Worm (Caenorhabditis elegans) whole organism, L4 larva: Measurements from ENCODE around the gene sfxn-1.4.

Experiments used
- F26F4.8 ChIP-seq: fragments of 200-800 bp; sonication (Bioruptor generic); conservative IDR thresholded peaks from 2 replicates; pipeline ENCODE4 v1.3.6; 2022; ENCODE audit warnings: missing genetic modification characterization, missing compliant biosample characterization
- F37D6.2 ChIP-seq: sonication (generic microtip); optimal IDR thresholded peaks from 2 replicates; lab custom pipeline; 2016; ENCODE audit warnings: mild to moderate bottlenecking, missing genetic modification characterization, missing compliant biosample characterization
- F49E8.2 ChIP-seq: sonication (generic microtip); optimal IDR thresholded peaks from 2 replicates; lab custom pipeline; 2016; ENCODE audit warnings: missing compliant biosample characterization, mild to moderate bottlenecking, missing genetic modification characterization, borderline replicate concordance
- R02D3.7 ChIP-seq: fragments of 150-350 bp; sonication (generic microtip); optimal IDR thresholded peaks from 3 replicates; lab custom pipeline; 2014; ENCODE audit warnings: missing biosample characterization, missing genetic modification characterization
- T26A8.4 ChIP-seq: fragments of 200-800 bp; sonication (Bioruptor generic); IDR thresholded peaks from 2 replicates; pipeline ENCODE4 v1.3.6; 2022; ENCODE audit warnings: missing genetic modification characterization, missing compliant biosample characterization
- Y105C5A.15 ChIP-seq: fragments of 200-800 bp; sonication (Bioruptor generic); IDR thresholded peaks from 2 replicates; pipeline ENCODE4 v1.3.6; 2022; ENCODE audit warnings: missing genetic modification characterization, missing compliant biosample characterization
- Y75B8A.6 ChIP-seq: fragments of 200-800 bp; sonication (Bioruptor generic); IDR thresholded peaks from 2 replicates; pipeline ENCODE4 v1.3.6; 2022; ENCODE audit warnings: missing genetic modification reagents, missing genetic modification characterization, missing compliant biosample characterization
- aha-1 ChIP-seq: fragments of 150-350 bp; peaks from one replicate; lab custom pipeline; 2014; ENCODE audit warnings: missing biosample characterization, missing genetic modification characterization
- ama-1 ChIP-seq: fragments of 150-350 bp; optimal IDR thresholded peaks from 2 replicates; lab custom pipeline; 2014; ENCODE audit warnings: inconsistent platforms, mixed read lengths
- arid-1 ChIP-seq: fragments of 200-800 bp; sonication (Bioruptor generic); conservative IDR thresholded peaks from 2 replicates; pipeline ENCODE4 v1.3.6; 2022; ENCODE audit warnings: missing genetic modification reagents, missing genetic modification characterization, missing compliant biosample characterization
- ceh-44 ChIP-seq: fragments of 200-800 bp; sonication (Bioruptor generic); IDR thresholded peaks from 2 replicates; pipeline ENCODE4 v1.3.6; 2022; ENCODE audit warnings: missing genetic modification reagents, missing genetic modification characterization, missing compliant biosample characterization
- daf-16 ChIP-seq, 3 experiments: sonication (generic microtip); optimal IDR thresholded peaks; 2 replicates each; lab custom pipeline; 2016 to 2017; ENCODE audit warnings: missing genetic modification characterization in 3 of 3, missing genetic modification reagents in 3 of 3, mild to moderate bottlenecking in 2 of 3, missing compliant biosample characterization in 2 of 3, missing biosample characterization in 1 of 3, moderate library complexity in 1 of 3
- daf-19 ChIP-seq: fragments of 200-800 bp; sonication (Bioruptor generic); conservative IDR thresholded peaks from 2 replicates; pipeline ENCODE4 v1.3.6; 2022; ENCODE audit warnings: missing genetic modification characterization, missing compliant biosample characterization
- daf-8 ChIP-seq: fragments of 200-800 bp; sonication (Bioruptor generic); IDR thresholded peaks from 2 replicates; pipeline ENCODE4 v1.3.6; 2022; ENCODE audit warnings: missing genetic modification characterization, missing compliant biosample characterization
- dmd-8 ChIP-seq: fragments of 200-800 bp; sonication (Bioruptor generic); IDR thresholded peaks from 2 replicates; pipeline ENCODE4 v1.3.6; 2022; ENCODE audit warnings: missing genetic modification characterization, missing compliant biosample characterization
- dmd-9 ChIP-seq: fragments of 200-800 bp; sonication (Bioruptor generic); IDR thresholded peaks from 2 replicates; pipeline ENCODE4 v1.3.6; 2022; ENCODE audit warnings: missing genetic modification reagents, missing genetic modification characterization, missing compliant biosample characterization
- dve-1 ChIP-seq: sonication (generic microtip); optimal IDR thresholded peaks from 2 replicates; lab custom pipeline; 2017; ENCODE audit warnings: antibody characterized with exemption, mild to moderate bottlenecking, missing genetic modification characterization, missing compliant biosample characterization; ENCODE audit not compliant: insufficient read depth
- egl-27 ChIP-seq: sonication (generic microtip); optimal IDR thresholded peaks from 3 replicates; lab custom pipeline; 2017; ENCODE audit warnings: missing biosample characterization, missing genetic modification reagents, missing genetic modification characterization
- egl-43 ChIP-seq: fragments of 200-800 bp; sonication (Bioruptor generic); IDR thresholded peaks from 2 replicates; pipeline ENCODE4 v1.3.6; 2022; ENCODE audit warnings: missing genetic modification reagents, missing genetic modification characterization, missing compliant biosample characterization
- fos-1 ChIP-seq: fragments of 150-350 bp; optimal IDR thresholded peaks from 2 replicates; lab custom pipeline; 2014; ENCODE audit warnings: missing biosample characterization, missing genetic modification characterization
- gei-8 ChIP-seq: fragments of 200-800 bp; sonication (Bioruptor generic); optimal IDR thresholded peaks from 2 replicates; lab custom pipeline; 2018; ENCODE audit warnings: mild to moderate bottlenecking, missing genetic modification characterization, missing compliant biosample characterization
- hif-1 ChIP-seq, 2 experiments: sonication (generic microtip); optimal IDR thresholded peaks; 2 replicates each; lab custom pipeline; 2016 to 2017; ENCODE audit warnings: missing compliant biosample characterization in 2 of 2, missing genetic modification characterization in 2 of 2, missing genetic modification reagents in 2 of 2, missing genotype in 2 of 2, mild to moderate bottlenecking in 1 of 2
- hlh-11 ChIP-seq: fragments of 200-800 bp; sonication (Bioruptor generic); optimal IDR thresholded peaks from 2 replicates; lab custom pipeline; 2018; ENCODE audit warnings: mild to moderate bottlenecking, missing genetic modification characterization, missing compliant biosample characterization
- hmg-1.1 ChIP-seq: fragments of 200-800 bp; sonication (Bioruptor generic); IDR thresholded peaks from 2 replicates; pipeline ENCODE4 v1.3.6; 2022; ENCODE audit warnings: missing genetic modification reagents, missing genetic modification characterization, missing compliant biosample characterization
- jun-1 ChIP-seq: fragments of 150-350 bp; optimal IDR thresholded peaks from 2 replicates; lab custom pipeline; 2014; ENCODE audit warnings: missing biosample characterization, missing genetic modification reagents, missing genetic modification characterization
- lim-7 ChIP-seq: fragments of 200-800 bp; sonication (Bioruptor generic); IDR thresholded peaks from 2 replicates; pipeline ENCODE4 v1.3.6; 2022; ENCODE audit warnings: missing genetic modification characterization, missing compliant biosample characterization
- lin-13 ChIP-seq: fragments of 150-350 bp; optimal IDR thresholded peaks from 2 replicates; lab custom pipeline; 2014; ENCODE audit warnings: missing biosample characterization, missing genetic modification reagents, missing genetic modification characterization
- lin-39 ChIP-seq: fragments of 150-350 bp; optimal IDR thresholded peaks from 2 replicates; lab custom pipeline; 2014; ENCODE audit warnings: missing biosample characterization, missing genetic modification reagents, missing genetic modification characterization
- lir-3 ChIP-seq: sonication (generic microtip); optimal IDR thresholded peaks from 2 replicates; lab custom pipeline; 2016; ENCODE audit warnings: mild to moderate bottlenecking, missing genetic modification characterization, missing compliant biosample characterization
- madf-5 ChIP-seq, 2 experiments: fragments of 200-800 bp; sonication (Bioruptor generic); IDR thresholded peaks; 2 replicates each; pipeline ENCODE4 v1.3.6; 2022; ENCODE audit warnings: missing compliant biosample characterization in 2 of 2, missing genetic modification characterization in 2 of 2
- mdt-29 ChIP-seq: fragments of 200-800 bp; sonication (Bioruptor generic); IDR thresholded peaks from 2 replicates; pipeline ENCODE4 v1.3.6; 2022; ENCODE audit warnings: missing genetic modification reagents, missing genetic modification characterization, missing compliant biosample characterization
- mes-2 ChIP-seq: sonication (generic microtip); optimal IDR thresholded peaks from 2 replicates; lab custom pipeline; 2016; ENCODE audit warnings: missing genotype, mild to moderate bottlenecking, missing genetic modification characterization, missing compliant biosample characterization; ENCODE audit not compliant: poor library complexity, severe bottlenecking
- nhr-10 ChIP-seq: fragments of 150-350 bp; optimal IDR thresholded peaks from 2 replicates; lab custom pipeline; 2014; ENCODE audit warnings: missing biosample characterization, missing genetic modification characterization
- nhr-11 ChIP-seq: fragments of 150-350 bp; optimal IDR thresholded peaks from 2 replicates; lab custom pipeline; 2014; ENCODE audit warnings: missing biosample characterization, missing genetic modification characterization
- nhr-25 ChIP-seq: sonication (generic microtip); optimal IDR thresholded peaks from 2 replicates; lab custom pipeline; 2017; ENCODE audit warnings: missing genetic modification characterization, mild to moderate bottlenecking, missing compliant biosample characterization, antibody characterized with exemption, moderate library complexity, borderline replicate concordance; ENCODE audit not compliant: insufficient read depth
- nhr-41 ChIP-seq: fragments of 200-800 bp; sonication (Bioruptor generic); IDR thresholded peaks from 2 replicates; pipeline ENCODE4 v1.3.6; 2022; ENCODE audit warnings: missing genetic modification reagents, missing genetic modification characterization, missing compliant biosample characterization
- nhr-42 ChIP-seq: fragments of 200-800 bp; sonication (Bioruptor generic); IDR thresholded peaks from 2 replicates; pipeline ENCODE4 v1.3.6; 2022; ENCODE audit warnings: missing genetic modification characterization, missing compliant biosample characterization
- nhr-6 ChIP-seq: fragments of 150-350 bp; optimal IDR thresholded peaks from 2 replicates; lab custom pipeline; 2014; ENCODE audit warnings: missing biosample characterization, missing genetic modification characterization
- php-3 ChIP-seq: fragments of 200-800 bp; sonication (Bioruptor generic); IDR thresholded peaks from 2 replicates; pipeline ENCODE4 v1.3.6; 2022; ENCODE audit warnings: missing genetic modification reagents, missing genetic modification characterization, missing compliant biosample characterization
- pqm-1 ChIP-seq: sonication (generic microtip); optimal IDR thresholded peaks from 2 replicates; lab custom pipeline; 2017; ENCODE audit warnings: missing biosample characterization, missing genetic modification characterization
- snpc-1.2 ChIP-seq: fragments of 200-800 bp; sonication (Bioruptor generic); IDR thresholded peaks from 2 replicates; pipeline ENCODE4 v1.3.6; 2022; ENCODE audit warnings: missing genetic modification reagents, missing genetic modification characterization, missing compliant biosample characterization
- spr-1 ChIP-seq: sonication (generic microtip); optimal IDR thresholded peaks from 2 replicates; lab custom pipeline; 2016; ENCODE audit warnings: mild to moderate bottlenecking, missing genetic modification characterization, missing compliant biosample characterization
- tag-97 ChIP-seq: fragments of 200-800 bp; sonication (Bioruptor generic); IDR thresholded peaks from 2 replicates; pipeline ENCODE4 v1.3.6; 2022; ENCODE audit warnings: missing genetic modification characterization, missing compliant biosample characterization
- unc-130 ChIP-seq: sonication (generic microtip); optimal IDR thresholded peaks from 2 replicates; lab custom pipeline; 2016; ENCODE audit warnings: missing genetic modification reagents, missing genetic modification characterization, missing compliant biosample characterization
- unc-62 ChIP-seq, 3 experiments: fragments of 150-350 bp in 1 of 3; sonication (generic microtip); optimal IDR thresholded peaks in 2 of 3; peaks in 1 of 3; 1 replicate in 1 of 3; 2 replicates in 2 of 3; lab custom pipeline; 2014 to 2017; ENCODE audit warnings: missing biosample characterization in 3 of 3, missing genetic modification characterization in 3 of 3, missing genetic modification reagents in 3 of 3, missing genotype in 1 of 3
- zfp-2 ChIP-seq: sonication (generic microtip); optimal IDR thresholded peaks from 2 replicates; lab custom pipeline; 2016; ENCODE audit warnings: mild to moderate bottlenecking, missing genetic modification characterization, missing compliant biosample characterization
- zfp-3 ChIP-seq: fragments of 200-800 bp; sonication (Bioruptor generic); conservative IDR thresholded peaks from 2 replicates; pipeline ENCODE4 v1.3.6; 2022; ENCODE audit warnings: missing genetic modification reagents, missing genetic modification characterization, missing compliant biosample characterization

sfxn-1.4 gene

ce11 chrII:11636617-11637016, 44.4 kb downstream of the sfxn-1.4 start:
- peak; percentile 46 for TF ChIP-seq ama-1
- no peak for TF ChIP-seq F37D6.2 (tag; lab: Kevin White, UChicago)
- 0 out of 2 replicates have a peak, but pooled peaks have one; percentile 14 for TF ChIP-seq daf-19 (GFP tag; lab: Robert Waterston, UW)
- TF ChIP-seq daf-16 (GFP tag; optimal IDR thresholded peaks at IDR 0.05; lab: Kevin White, UChicago): no peak
- peak; percentile 41 for TF ChIP-seq daf-16 (tag; optimal IDR thresholded peaks at IDR 0.05; lab: Kevin White, UChicago)
- no peak for TF ChIP-seq Y105C5A.15 (GFP tag; lab: Robert Waterston, UW)
- 0 out of 2 replicates have a peak, but pooled peaks have one; percentile 24 for TF ChIP-seq php-3 (GFP tag; lab: Robert Waterston, UW)
- TF ChIP-seq gei-8 (GFP tag; lab: Kevin White, UChicago): no peak
- TF ChIP-seq lim-7: 0 out of 2 replicates have a peak, but pooled peaks have one; percentile 50
- peak; percentile 17 for TF ChIP-seq dve-1
- 0 out of 2 replicates have a peak, but pooled peaks have one; percentile 14 for TF ChIP-seq F26F4.8 (GFP tag; lab: Robert Waterston, UW)
- no peak for TF ChIP-seq madf-5 (GFP tag; IDR thresholded peaks at IDR 0.05; lab: Robert Waterston, UW)
- peak; percentile 24 for TF ChIP-seq mes-2 (tag; lab: Kevin White, UChicago)
- no peak for TF ChIP-seq Y75B8A.6 (GFP tag; lab: Robert Waterston, UW)
- TF ChIP-seq hlh-11 (tag; lab: Kevin White, UChicago): peak; percentile 36
- no peak for TF ChIP-seq fos-1
- TF ChIP-seq egl-43 (GFP tag; lab: Robert Waterston, UW): 0 out of 2 replicates have a peak, but pooled peaks have one; percentile 45
- peak in 1 of 2 experiments; percentile 25 for TF ChIP-seq unc-62 (GFP tag; optimal IDR thresholded peaks at IDR 0.05 in 1 of 2; lab: Kevin White, UChicago)
- no peak for TF ChIP-seq unc-62 (tag; optimal IDR thresholded peaks at IDR 0.05; lab: Kevin White, UChicago)
- peak in 1 of 2 experiments; percentile 3 for TF ChIP-seq hif-1 (tag; optimal IDR thresholded peaks at IDR 0.05; lab: Kevin White, UChicago)
- TF ChIP-seq, all 104 proteins: peak for 12

ce11 chrII:11635745-11636161, 45.3 kb downstream of the sfxn-1.4 start:
- TF ChIP-seq R02D3.7 (tag; lab: Kevin White, UChicago): no peak
- peak; percentile 81 for TF ChIP-seq jun-1 (tag; lab: Kevin White, UChicago)
- TF ChIP-seq snpc-1.2: 0 out of 2 replicates have a peak, but pooled peaks have one; percentile 28
- no peak for TF ChIP-seq dmd-8 (GFP tag; lab: Robert Waterston, UW)
- peak; percentile 89 for TF ChIP-seq dve-1
- TF ChIP-seq dmd-9: peak; percentile 60; the same call in 1 of the 2 replicates
- TF ChIP-seq F49E8.2 (tag; lab: Kevin White, UChicago): no peak
- TF ChIP-seq ceh-44 (GFP tag; lab: Robert Waterston, UW): no peak
- TF ChIP-seq Y75B8A.6 (GFP tag; lab: Robert Waterston, UW): 0 out of 2 replicates have a peak, but pooled peaks have one; percentile 64
- TF ChIP-seq tag-97: no peak
- no peak for TF ChIP-seq unc-130 (GFP tag; lab: Kevin White, UChicago)
- peak; percentile 96 for TF ChIP-seq nhr-6 (tag; lab: Kevin White, UChicago)
- TF ChIP-seq hmg-1.1 (GFP tag; lab: Robert Waterston, UW): peak; percentile 72
- TF ChIP-seq zfp-3 (GFP tag; lab: Robert Waterston, UW): no peak
- no peak for TF ChIP-seq zfp-2 (tag; lab: Kevin White, UChicago)
- no peak for TF ChIP-seq daf-8 (GFP tag; lab: Robert Waterston, UW)
- peak; percentile 49 for TF ChIP-seq spr-1 (tag; lab: Kevin White, UChicago)
- TF ChIP-seq nhr-41 (GFP tag; lab: Robert Waterston, UW): no peak
- TF ChIP-seq egl-43 (GFP tag; lab: Robert Waterston, UW): peak; percentile 71; the same call in 1 of the 2 replicates
- peak; percentile 95 for TF ChIP-seq hlh-11 (tag; lab: Kevin White, UChicago)
- TF ChIP-seq nhr-11: peak; percentile 86
- TF ChIP-seq lir-3: no peak
- TF ChIP-seq lin-39 (tag; lab: Kevin White, UChicago): no peak
- TF ChIP-seq mdt-29 (GFP tag; lab: Robert Waterston, UW): no peak
- peak; percentile 45 for TF ChIP-seq arid-1 (GFP tag; lab: Robert Waterston, UW)
- TF ChIP-seq pqm-1 (tag; lab: Kevin White, UChicago): peak; percentile 25
- TF ChIP-seq lin-13 (GFP tag; lab: Kevin White, UChicago): peak; percentile 81
- TF ChIP-seq nhr-42 (GFP tag; lab: Robert Waterston, UW): no peak
- TF ChIP-seq T26A8.4 (GFP tag; lab: Robert Waterston, UW): peak; percentile 75
- TF ChIP-seq fos-1: peak; percentile 64
- peak; percentile 94 for TF ChIP-seq nhr-25
- peak; percentile 96 for TF ChIP-seq aha-1 (tag; lab: Kevin White, UChicago)
- peak; percentile 25 for TF ChIP-seq nhr-10 (tag; lab: Kevin White, UChicago)
- no peak for TF ChIP-seq egl-27 (tag; lab: Kevin White, UChicago)
- TF ChIP-seq ama-1: peak; percentile 88
